Worm (Caenorhabditis elegans): Measurements from ENCODE around the gene frm-7.
A peak's percentile ranks its signal among the peaks of the same experiment; 100 is the strongest.

frm-7 gene

DNA sequence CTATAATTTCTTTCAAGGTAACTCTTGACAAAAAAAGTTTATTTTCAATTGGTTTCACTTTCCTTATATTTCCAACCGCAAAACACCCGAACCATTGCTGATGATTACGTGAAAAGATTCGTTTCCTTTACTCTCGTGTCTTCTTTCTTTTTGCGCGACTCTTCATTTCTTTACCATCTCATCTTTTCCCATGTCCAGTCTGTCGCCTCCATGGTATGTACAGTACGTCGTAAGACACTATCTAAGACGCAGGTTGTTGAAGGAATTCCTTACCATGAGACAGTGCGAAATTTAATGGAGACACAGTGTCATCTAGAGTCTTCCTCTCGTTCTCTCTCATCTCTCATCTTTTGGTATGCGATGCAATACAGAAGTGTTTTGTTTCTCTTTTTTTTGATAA lies 2.1 kb upstream of the frm-7 start (continued):
- TF ChIP-seq cebp-1 (GFP tag; IDR thresholded peaks at IDR 0.05) (no peak), cebp-1 (tag; optimal IDR thresholded peaks at IDR 0.05) (peak; percentile 56), unc-62 (GFP tag; optimal IDR thresholded peaks at IDR 0.05) (peak; percentile 46), ama-1 (optimal IDR thresholded peaks at IDR 0.05) (no peak), ama-1 (GFP tag; optimal IDR thresholded peaks at IDR 0.05) (no peak), ZK185.1 (tag; optimal IDR thresholded peaks at IDR 0.05; ENCODE audit: poor library complexity, severe bottlenecking) (peak; percentile 43), lin-35 (GFP tag; optimal IDR thresholded peaks at IDR 0.05) (no peak), Y95B8A.8 (GFP tag; IDR thresholded peaks at IDR 0.05) (no peak), Y56A3A.18 (GFP tag; IDR thresholded peaks at IDR 0.05) (0 out of 2 replicates have a peak, but pooled peaks have one; percentile 64), snpc-4 (GFP tag; optimal IDR thresholded peaks at IDR 0.05) (no peak), snpc-4 (tag; optimal IDR thresholded peaks at IDR 0.05) (peak in 1 of 4 experiments; percentile 29)

DNA sequence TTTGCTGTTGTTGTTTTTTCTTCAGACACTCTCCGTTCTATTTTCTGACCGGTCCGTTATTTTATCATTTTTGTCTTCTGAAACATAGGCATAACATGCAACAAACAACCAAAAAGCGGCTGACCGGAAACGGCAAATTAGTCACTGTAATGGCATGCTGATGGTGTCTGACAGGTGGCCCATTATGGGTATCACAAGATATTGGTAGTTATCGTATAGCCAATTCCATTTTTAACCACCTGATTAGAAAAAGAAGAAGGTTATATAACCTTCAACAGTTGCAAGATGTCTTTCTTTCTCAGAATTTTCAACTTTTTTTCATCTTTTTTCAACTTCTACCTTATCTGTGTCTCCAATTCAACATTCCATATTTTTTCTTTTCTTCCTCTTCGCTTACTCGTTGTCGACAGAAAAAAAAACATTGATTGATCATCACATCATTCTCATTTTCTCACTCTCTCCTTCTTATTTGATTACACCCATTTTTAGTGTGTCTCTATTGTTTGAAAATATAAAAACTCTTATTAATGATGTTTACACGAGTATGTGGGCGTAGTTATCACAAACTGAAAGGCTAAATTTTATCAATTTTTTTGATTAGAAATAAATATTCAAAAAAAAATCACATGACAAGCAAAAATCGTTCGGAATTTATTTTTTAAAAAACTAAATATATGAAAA lies 1.4 kb upstream of the frm-7 start:
- TF ChIP-seq somi-1 (GFP tag; optimal IDR thresholded peaks at IDR 0.05) (peak; percentile 12), pbrm-1 (GFP tag; IDR thresholded peaks at IDR 0.05) (0 out of 2 replicates have a peak, but pooled peaks have one; percentile 20), F49E8.2 (tag; optimal IDR thresholded peaks at IDR 0.05; ENCODE audit: insufficient read depth) (no peak)

DNA sequence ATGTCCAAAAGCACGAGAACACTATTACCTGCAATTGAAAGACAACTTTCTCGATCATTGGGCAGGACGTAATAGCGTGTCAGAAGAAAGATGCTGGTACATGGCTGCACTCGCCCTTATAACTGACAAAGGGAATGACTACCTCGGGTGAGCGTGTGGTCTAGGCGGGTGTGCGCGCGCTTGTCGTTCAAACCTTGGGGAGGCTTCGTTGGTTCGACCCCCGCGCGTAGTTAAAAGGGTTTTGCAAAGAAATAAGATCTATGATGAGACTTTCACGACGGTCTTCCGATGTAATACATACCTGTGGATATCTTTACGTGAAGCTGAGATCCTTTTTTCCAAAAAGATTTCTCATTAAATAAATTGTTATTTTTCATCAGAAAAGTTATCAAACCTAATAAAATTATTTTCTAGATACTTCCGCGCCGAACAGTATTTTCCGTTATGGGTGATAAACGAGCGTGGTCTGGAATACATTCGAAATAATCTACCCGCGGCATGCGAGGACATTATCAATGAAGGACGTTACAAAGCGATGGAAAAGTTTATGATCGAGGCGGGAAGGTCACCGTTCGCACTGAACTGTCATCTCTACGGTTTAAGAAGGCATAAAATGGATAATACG lies 1.3 kb downstream of the frm-7 start:
- TF ChIP-seq nhr-80 (tag; optimal IDR thresholded peaks at IDR 0.05), result peak; percentile 67
- peak; percentile 96 for TF ChIP-seq B0035.1 (tag; optimal IDR thresholded peaks at IDR 0.05)
- TF ChIP-seq F23B12.7 (tag; optimal IDR thresholded peaks at IDR 0.05; ENCODE audit: insufficient read depth), result peak; percentile 95
- peak; percentile 99 for TF ChIP-seq repo-1 (tag; optimal IDR thresholded peaks at IDR 0.05)
- TF ChIP-seq F57A8.1 (GFP tag; optimal IDR thresholded peaks at IDR 0.05), result peak; percentile 100
- TF ChIP-seq athp-1 (tag; optimal IDR thresholded peaks at IDR 0.05), result peak; percentile 99
- peak; percentile 89 for TF ChIP-seq B0019.2 (GFP tag; conservative IDR thresholded peaks at IDR 0.05)
- peak; percentile 92 for TF ChIP-seq attf-6 (GFP tag; IDR thresholded peaks at IDR 0.05)
- TF ChIP-seq bed-1 (GFP tag; IDR thresholded peaks at IDR 0.05), result peak; percentile 100
- peak; percentile 97 for TF ChIP-seq ztf-28 (GFP tag; IDR thresholded peaks at IDR 0.05)
- TF ChIP-seq sptf-2 (GFP tag; optimal IDR thresholded peaks at IDR 0.05), result peak; percentile 100
- TF ChIP-seq pbrm-1 (GFP tag; IDR thresholded peaks at IDR 0.05), result peak; percentile 90
- peak; percentile 87 for TF ChIP-seq hlh-26 (GFP tag; conservative IDR thresholded peaks at IDR 0.05)
- peak; percentile 99 for TF ChIP-seq lag-1 (GFP tag; IDR thresholded peaks at IDR 0.05)
- TF ChIP-seq K11D2.4 (GFP tag; IDR thresholded peaks at IDR 0.05), result peak; percentile 93
- peak; percentile 90 for TF ChIP-seq Y53F4B.3 (GFP tag; IDR thresholded peaks at IDR 0.05)
- peak; percentile 100 for TF ChIP-seq nhr-120 (GFP tag; IDR thresholded peaks at IDR 0.05)
- peak; percentile 99 for TF ChIP-seq egl-18 (GFP tag; IDR thresholded peaks at IDR 0.05)
- peak; percentile 96 for TF ChIP-seq tbp1 (GFP tag; optimal IDR thresholded peaks at IDR 0.05)
- TF ChIP-seq Y79H2A.3 (GFP tag; conservative IDR thresholded peaks at IDR 0.05), result peak; percentile 96
- peak; percentile 80 for TF ChIP-seq F49E8.2 (tag; optimal IDR thresholded peaks at IDR 0.05; ENCODE audit: insufficient read depth)
- TF ChIP-seq ztf-6 (GFP tag; IDR thresholded peaks at IDR 0.05), result peak; percentile 95
- TF ChIP-seq ceh-100 (GFP tag; IDR thresholded peaks at IDR 0.05), result peak; percentile 86
- TF ChIP-seq ztf-18 (tag; optimal IDR thresholded peaks at IDR 0.05), result peak; percentile 91
- peak; percentile 99 for TF ChIP-seq nhr-90 (tag; optimal IDR thresholded peaks at IDR 0.05)
- TF ChIP-seq zim-3 (tag; optimal IDR thresholded peaks at IDR 0.05), result peak; percentile 99
- TF ChIP-seq Y53G8AR.9 (GFP tag; conservative IDR thresholded peaks at IDR 0.05), result peak; percentile 96
- TF ChIP-seq mcd-1 (GFP tag; IDR thresholded peaks at IDR 0.05), result peak; percentile 90
- peak; percentile 99 for TF ChIP-seq egl-44 (GFP tag; IDR thresholded peaks at IDR 0.05)
- TF ChIP-seq K12H6.12 (tag; optimal IDR thresholded peaks at IDR 0.05), result peak; percentile 91
- peak; percentile 96 for TF ChIP-seq ZK185.1 (tag; optimal IDR thresholded peaks at IDR 0.05; ENCODE audit: poor library complexity, severe bottlenecking)
- peak; percentile 76 for TF ChIP-seq sdz-38 (tag; optimal IDR thresholded peaks at IDR 0.05)
- TF ChIP-seq F57C9.4 (tag; optimal IDR thresholded peaks at IDR 0.05), result peak; percentile 99
